Worm (Caenorhabditis elegans): ENCODE data around the gene str-2.

DNA sequence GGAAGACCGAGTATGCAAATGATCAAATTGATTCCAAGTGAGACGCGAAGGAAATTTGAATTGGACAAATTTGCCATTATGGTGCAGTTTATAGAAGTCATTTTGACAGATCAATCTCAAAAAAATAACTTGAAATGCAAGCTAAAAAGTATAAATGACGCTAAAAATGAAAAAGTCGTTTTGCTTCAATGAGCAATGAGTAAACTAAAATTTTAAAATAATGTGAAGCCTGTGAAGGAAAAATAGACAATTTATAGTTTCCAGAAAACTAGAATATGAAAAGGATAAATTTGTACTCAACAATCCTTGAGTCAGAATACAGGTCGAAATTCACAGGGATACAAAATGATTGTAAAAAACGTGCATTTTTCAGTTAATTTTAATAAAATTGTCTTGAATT is 44.3 kb upstream of the str-2 start, which contains the start of gene srab-17:
- TF ChIP-seq unc-62 (GFP tag; optimal IDR thresholded peaks at IDR 0.05) (no peak), nhr-76 (tag; optimal IDR thresholded peaks at IDR 0.05) (no peak), ztf-4 (tag; optimal IDR thresholded peaks at IDR 0.05) (no peak)

Measured in whole organism, L3 larva.